Worm (Caenorhabditis elegans) whole organism, L4 larva: ENCODE data around the gene mix-1.

Experiments used
- D1046.2 ChIP-seq: fragments of 200-800 bp; sonication (Bioruptor generic); IDR thresholded peaks from 2 replicates; pipeline ENCODE4 v1.3.6; 2022; ENCODE audit warnings: missing genetic modification characterization, missing compliant biosample characterization
- F26F4.8 ChIP-seq: fragments of 200-800 bp; sonication (Bioruptor generic); conservative IDR thresholded peaks from 2 replicates; pipeline ENCODE4 v1.3.6; 2022; ENCODE audit warnings: missing genetic modification characterization, missing compliant biosample characterization
- R02D3.7 ChIP-seq: fragments of 150-350 bp; sonication (generic microtip); optimal IDR thresholded peaks from 3 replicates; lab custom pipeline; 2014; ENCODE audit warnings: missing biosample characterization, missing genetic modification characterization
- T20F7.1 ChIP-seq: fragments of 200-800 bp; sonication (Bioruptor generic); optimal IDR thresholded peaks from 2 replicates; lab custom pipeline; 2018; ENCODE audit warnings: mild to moderate bottlenecking, missing genetic modification characterization, missing compliant biosample characterization
- Y105C5A.15 ChIP-seq: fragments of 200-800 bp; sonication (Bioruptor generic); IDR thresholded peaks from 2 replicates; pipeline ENCODE4 v1.3.6; 2022; ENCODE audit warnings: missing genetic modification characterization, missing compliant biosample characterization
- Y5F2A.4 ChIP-seq: fragments of 200-800 bp; sonication (Bioruptor generic); optimal IDR thresholded peaks from 2 replicates; lab custom pipeline; 2018; ENCODE audit warnings: mild to moderate bottlenecking, missing genetic modification characterization, missing compliant biosample characterization
- ZK546.5 ChIP-seq, 2 experiments: sonication (generic microtip); optimal IDR thresholded peaks; 2 replicates each; lab custom pipeline; 2017; ENCODE audit warnings: missing biosample characterization in 2 of 2, missing genetic modification characterization in 2 of 2
- ceh-28 ChIP-seq: fragments of 150-350 bp; optimal IDR thresholded peaks from 2 replicates; lab custom pipeline; 2014; ENCODE audit warnings: missing biosample characterization, missing genetic modification reagents, missing genetic modification characterization
- ceh-32 ChIP-seq: sonication (generic microtip); optimal IDR thresholded peaks from 2 replicates; lab custom pipeline; 2016; ENCODE audit warnings: mild to moderate bottlenecking, missing genetic modification characterization, missing compliant biosample characterization; ENCODE audit not compliant: poor library complexity
- ctbp-1 ChIP-seq: fragments of 200-800 bp; sonication (Bioruptor generic); IDR thresholded peaks from 2 replicates; pipeline ENCODE4 v1.3.6; 2022; ENCODE audit warnings: missing genetic modification reagents, missing genetic modification characterization, missing compliant biosample characterization
- daf-12 ChIP-seq: fragments of 150-350 bp; optimal IDR thresholded peaks from 2 replicates; lab custom pipeline; 2014; ENCODE audit warnings: missing biosample characterization, missing genetic modification reagents, missing genetic modification characterization
- daf-19 ChIP-seq: fragments of 200-800 bp; sonication (Bioruptor generic); conservative IDR thresholded peaks from 2 replicates; pipeline ENCODE4 v1.3.6; 2022; ENCODE audit warnings: missing genetic modification characterization, missing compliant biosample characterization
- dmd-6 ChIP-seq: fragments of 200-800 bp; sonication (Bioruptor generic); IDR thresholded peaks from 2 replicates; pipeline ENCODE4 v1.3.6; 2022; ENCODE audit warnings: missing genetic modification reagents, missing genetic modification characterization, missing compliant biosample characterization
- dpl-1 ChIP-seq: fragments of 150-350 bp; optimal IDR thresholded peaks from 2 replicates; lab custom pipeline; 2014; ENCODE audit warnings: missing biosample characterization, missing genetic modification reagents, missing genetic modification characterization
- duxl-1 ChIP-seq: sonication (generic microtip); optimal IDR thresholded peaks from 2 replicates; lab custom pipeline; 2016; ENCODE audit warnings: mild to moderate bottlenecking, missing genetic modification characterization, moderate library complexity, missing compliant biosample characterization; ENCODE audit not compliant: poor library complexity
- dve-1 ChIP-seq: sonication (generic microtip); optimal IDR thresholded peaks from 2 replicates; lab custom pipeline; 2017; ENCODE audit warnings: antibody characterized with exemption, mild to moderate bottlenecking, missing genetic modification characterization, missing compliant biosample characterization; ENCODE audit not compliant: insufficient read depth
- egl-27 ChIP-seq: sonication (generic microtip); optimal IDR thresholded peaks from 3 replicates; lab custom pipeline; 2017; ENCODE audit warnings: missing biosample characterization, missing genetic modification reagents, missing genetic modification characterization
- egl-43 ChIP-seq: fragments of 200-800 bp; sonication (Bioruptor generic); IDR thresholded peaks from 2 replicates; pipeline ENCODE4 v1.3.6; 2022; ENCODE audit warnings: missing genetic modification reagents, missing genetic modification characterization, missing compliant biosample characterization
- fkh-10 ChIP-seq: fragments of 150-350 bp; optimal IDR thresholded peaks from 2 replicates; lab custom pipeline; 2014; ENCODE audit warnings: missing biosample characterization, missing genetic modification reagents, missing genetic modification characterization
- fos-1 ChIP-seq: fragments of 150-350 bp; optimal IDR thresholded peaks from 2 replicates; lab custom pipeline; 2014; ENCODE audit warnings: missing biosample characterization, missing genetic modification characterization
- hlh-11 ChIP-seq: fragments of 200-800 bp; sonication (Bioruptor generic); optimal IDR thresholded peaks from 2 replicates; lab custom pipeline; 2018; ENCODE audit warnings: mild to moderate bottlenecking, missing genetic modification characterization, missing compliant biosample characterization
- hlh-30 ChIP-seq: sonication (generic microtip); optimal IDR thresholded peaks from 2 replicates; lab custom pipeline; 2017; ENCODE audit warnings: antibody characterized with exemption, mild to moderate bottlenecking, missing genetic modification characterization, missing compliant biosample characterization; ENCODE audit not compliant: insufficient read depth
- hmg-1.1 ChIP-seq: fragments of 200-800 bp; sonication (Bioruptor generic); IDR thresholded peaks from 2 replicates; pipeline ENCODE4 v1.3.6; 2022; ENCODE audit warnings: missing genetic modification reagents, missing genetic modification characterization, missing compliant biosample characterization
- jun-1 ChIP-seq: fragments of 150-350 bp; optimal IDR thresholded peaks from 2 replicates; lab custom pipeline; 2014; ENCODE audit warnings: missing biosample characterization, missing genetic modification reagents, missing genetic modification characterization
- lim-7 ChIP-seq: fragments of 200-800 bp; sonication (Bioruptor generic); IDR thresholded peaks from 2 replicates; pipeline ENCODE4 v1.3.6; 2022; ENCODE audit warnings: missing genetic modification characterization, missing compliant biosample characterization
- lin-1 ChIP-seq: fragments of 200-800 bp; sonication (Bioruptor generic); IDR thresholded peaks from 2 replicates; pipeline ENCODE4 v1.3.6; 2022; ENCODE audit warnings: missing genetic modification reagents, missing genetic modification characterization, missing compliant biosample characterization
- lin-13 ChIP-seq: fragments of 150-350 bp; optimal IDR thresholded peaks from 2 replicates; lab custom pipeline; 2014; ENCODE audit warnings: missing biosample characterization, missing genetic modification reagents, missing genetic modification characterization
- lin-39 ChIP-seq: fragments of 150-350 bp; optimal IDR thresholded peaks from 2 replicates; lab custom pipeline; 2014; ENCODE audit warnings: missing biosample characterization, missing genetic modification reagents, missing genetic modification characterization
- lir-3 ChIP-seq: sonication (generic microtip); optimal IDR thresholded peaks from 2 replicates; lab custom pipeline; 2016; ENCODE audit warnings: mild to moderate bottlenecking, missing genetic modification characterization, missing compliant biosample characterization
- mdl-1 ChIP-seq, 2 experiments: fragments of 150-350 bp in 1 of 2; sonication (generic microtip) in 1 of 2; optimal IDR thresholded peaks; 2 replicates each; lab custom pipeline; 2014 to 2017; ENCODE audit warnings: missing biosample characterization in 2 of 2, missing genetic modification characterization in 2 of 2
- mxl-2 ChIP-seq: fragments of 200-800 bp; sonication (Bioruptor generic); conservative IDR thresholded peaks from 2 replicates; pipeline ENCODE4 v1.3.6; 2022; ENCODE audit warnings: missing genetic modification reagents, missing genetic modification characterization, missing compliant biosample characterization
- nhr-10 ChIP-seq: fragments of 150-350 bp; optimal IDR thresholded peaks from 2 replicates; lab custom pipeline; 2014; ENCODE audit warnings: missing biosample characterization, missing genetic modification characterization
- nhr-102 ChIP-seq: sonication (generic microtip); optimal IDR thresholded peaks from 2 replicates; lab custom pipeline; 2016; ENCODE audit warnings: mild to moderate bottlenecking, missing genetic modification characterization, moderate library complexity, missing compliant biosample characterization
- nhr-11 ChIP-seq: fragments of 150-350 bp; optimal IDR thresholded peaks from 2 replicates; lab custom pipeline; 2014; ENCODE audit warnings: missing biosample characterization, missing genetic modification characterization
- nhr-111 ChIP-seq: fragments of 200-800 bp; sonication (Bioruptor generic); optimal IDR thresholded peaks from 2 replicates; lab custom pipeline; 2018; ENCODE audit warnings: mild to moderate bottlenecking, missing genetic modification characterization, missing compliant biosample characterization
- nhr-25 ChIP-seq: sonication (generic microtip); optimal IDR thresholded peaks from 2 replicates; lab custom pipeline; 2017; ENCODE audit warnings: missing genetic modification characterization, mild to moderate bottlenecking, missing compliant biosample characterization, antibody characterized with exemption, moderate library complexity, borderline replicate concordance; ENCODE audit not compliant: insufficient read depth
- nhr-41 ChIP-seq: fragments of 200-800 bp; sonication (Bioruptor generic); IDR thresholded peaks from 2 replicates; pipeline ENCODE4 v1.3.6; 2022; ENCODE audit warnings: missing genetic modification reagents, missing genetic modification characterization, missing compliant biosample characterization
- nhr-42 ChIP-seq: fragments of 200-800 bp; sonication (Bioruptor generic); IDR thresholded peaks from 2 replicates; pipeline ENCODE4 v1.3.6; 2022; ENCODE audit warnings: missing genetic modification characterization, missing compliant biosample characterization
- nhr-77 ChIP-seq: fragments of 150-350 bp; optimal IDR thresholded peaks from 2 replicates; lab custom pipeline; 2014; ENCODE audit warnings: missing biosample characterization, missing genetic modification characterization
- pha-4 ChIP-seq, 2 experiments: fragments of 150-350 bp in 1 of 2; fragments of 200-800 bp in 1 of 2; sonication (Bioruptor generic) in 1 of 2; IDR thresholded peaks in 1 of 2; optimal IDR thresholded peaks in 1 of 2; 2 replicates each; pipeline versions ENCODE4 v1.3.6 to Lab custom; 2014 to 2022; ENCODE audit warnings: missing genetic modification characterization in 2 of 2, missing genetic modification reagents in 2 of 2, missing biosample characterization in 1 of 2, missing compliant biosample characterization in 1 of 2
- sdz-12 ChIP-seq: fragments of 200-800 bp; sonication (Bioruptor generic); optimal IDR thresholded peaks from 2 replicates; lab custom pipeline; 2018; ENCODE audit warnings: mild to moderate bottlenecking, missing genetic modification characterization, missing compliant biosample characterization
- snpc-1.2 ChIP-seq: fragments of 200-800 bp; sonication (Bioruptor generic); IDR thresholded peaks from 2 replicates; pipeline ENCODE4 v1.3.6; 2022; ENCODE audit warnings: missing genetic modification reagents, missing genetic modification characterization, missing compliant biosample characterization
- spr-1 ChIP-seq: sonication (generic microtip); optimal IDR thresholded peaks from 2 replicates; lab custom pipeline; 2016; ENCODE audit warnings: mild to moderate bottlenecking, missing genetic modification characterization, missing compliant biosample characterization
- spr-3 ChIP-seq: fragments of 200-800 bp; sonication (Bioruptor generic); optimal IDR thresholded peaks from 2 replicates; lab custom pipeline; 2018; ENCODE audit warnings: mild to moderate bottlenecking, missing genetic modification characterization, missing compliant biosample characterization
- tag-97 ChIP-seq: fragments of 200-800 bp; sonication (Bioruptor generic); IDR thresholded peaks from 2 replicates; pipeline ENCODE4 v1.3.6; 2022; ENCODE audit warnings: missing genetic modification characterization, missing compliant biosample characterization
- unc-130 ChIP-seq: sonication (generic microtip); optimal IDR thresholded peaks from 2 replicates; lab custom pipeline; 2016; ENCODE audit warnings: missing genetic modification reagents, missing genetic modification characterization, missing compliant biosample characterization
- unc-39 ChIP-seq: sonication (generic microtip); optimal IDR thresholded peaks from 2 replicates; lab custom pipeline; 2017; ENCODE audit warnings: missing biosample characterization, missing genetic modification characterization
- zfp-3 ChIP-seq: fragments of 200-800 bp; sonication (Bioruptor generic); conservative IDR thresholded peaks from 2 replicates; pipeline ENCODE4 v1.3.6; 2022; ENCODE audit warnings: missing genetic modification reagents, missing genetic modification characterization, missing compliant biosample characterization
- zip-11 ChIP-seq: fragments of 200-800 bp; sonication (Bioruptor generic); IDR thresholded peaks from 2 replicates; pipeline ENCODE4 v1.3.6; 2022; ENCODE audit warnings: missing genetic modification characterization, missing compliant biosample characterization

mix-1 gene

ce11 chrII:10840067-10840466, 16.0 kb downstream of the mix-1 start (continued):
- TF ChIP-seq tag-97 (GFP tag; lab: Robert Waterston, UW) (no peak), nhr-42 (GFP tag; lab: Robert Waterston, UW) (peak; percentile 76; the same call in 1 of the 2 replicates), mxl-2 (peak; percentile 36; the same call in 1 of the 2 replicates), hmg-1.1 (GFP tag; lab: Robert Waterston, UW) (peak; percentile 94), ceh-28 (no peak), spr-1 (peak; percentile 71), lin-1 (peak; percentile 91), spr-3 (peak; percentile 77), hlh-11 (peak; percentile 72), lin-39 (tag; lab: Kevin White, UChicago) (no peak), egl-43 (GFP tag; lab: Robert Waterston, UW) (peak; percentile 94), zip-11 (0 out of 2 replicates have a peak, but pooled peaks have one; percentile 50), ceh-32 (tag; lab: Kevin White, UChicago) (peak; percentile 57), nhr-102 (peak; percentile 84), T20F7.1 (GFP tag; lab: Kevin White, UChicago) (peak; percentile 74), R02D3.7 (tag; lab: Kevin White, UChicago) (peak; percentile 18), pha-4 (GFP tag; IDR thresholded peaks at IDR 0.05; lab: Robert Waterston, UW) (peak; percentile 95), pha-4 (tag; optimal IDR thresholded peaks at IDR 0.05; lab: Kevin White, UChicago) (no peak), duxl-1 (tag; lab: Kevin White, UChicago) (peak; percentile 91), Y105C5A.15 (peak; percentile 93; the same call in 1 of the 2 replicates), F26F4.8 (peak; percentile 96), nhr-77 (tag; lab: Kevin White, UChicago) (peak; percentile 34), daf-19 (GFP tag; lab: Robert Waterston, UW) (no peak), D1046.2 (peak; percentile 92), dmd-6 (GFP tag; lab: Robert Waterston, UW) (peak; percentile 72), jun-1 (no peak), ctbp-1 (GFP tag; lab: Robert Waterston, UW) (peak; percentile 88), dpl-1 (GFP tag; lab: Kevin White, UChicago) (peak; percentile 63), egl-27 (no peak), hlh-30 (tag; lab: Kevin White, UChicago) (peak; percentile 86), nhr-11 (tag; lab: Kevin White, UChicago) (peak; percentile 59), sdz-12 (GFP tag; lab: Kevin White, UChicago) (peak; percentile 75), fos-1 (tag; lab: Kevin White, UChicago) (no peak), lin-13 (GFP tag; lab: Kevin White, UChicago) (peak; percentile 68), mdl-1 (tag; optimal IDR thresholded peaks at IDR 0.05; lab: Kevin White, UChicago) (peak; percentile 30 to 71), nhr-111 (peak; percentile 73), lir-3 (tag; lab: Kevin White, UChicago) (peak; percentile 59), dve-1 (tag; lab: Kevin White, UChicago) (peak; percentile 78), unc-130 (GFP tag; lab: Kevin White, UChicago) (peak; percentile 64), Y5F2A.4 (GFP tag; lab: Kevin White, UChicago) (peak; percentile 57), lim-7 (peak; percentile 89), fkh-10 (GFP tag; lab: Kevin White, UChicago) (peak; percentile 41), nhr-25 (tag; lab: Kevin White, UChicago) (peak; percentile 62), unc-39 (tag; lab: Kevin White, UChicago) (no peak), zfp-3 (GFP tag; lab: Robert Waterston, UW) (peak; percentile 78; the same call in 1 of the 2 replicates), nhr-41 (GFP tag; lab: Robert Waterston, UW) (peak; percentile 37; the same call in 1 of the 2 replicates), nhr-10 (tag; lab: Kevin White, UChicago) (peak; percentile 16), ZK546.5 (tag; optimal IDR thresholded peaks at IDR 0.05; lab: Kevin White, UChicago) (no peak), daf-12 (tag; lab: Kevin White, UChicago) (no peak), snpc-1.2 (GFP tag; lab: Robert Waterston, UW) (peak; percentile 78)
